Fruit fly (Drosophila melanogaster) whole organism: ENCODE results near the gene CG31140.

Source experiments
- CG8478 ChIP-seq: fragments of >200 bp; optimal IDR thresholded peaks from 2 replicates; lab custom pipeline; 2018; ENCODE audit warnings: inconsistent platforms
- Dll ChIP-seq: fragments of >200 bp; optimal IDR thresholded peaks from 2 replicates; lab custom pipeline; 2017
- EcR ChIP-seq, 2 experiments: fragments of >200 bp; optimal IDR thresholded peaks; 2 replicates each; lab custom pipeline; 2017; ENCODE audit warnings: missing biosample characterization in 2 of 2, missing genetic modification characterization in 2 of 2, missing genetic modification reagents in 2 of 2
- pan ChIP-seq: fragments of >200 bp; optimal IDR thresholded peaks from 2 replicates; lab custom pipeline; 2017
- psq ChIP-seq: fragments of >200 bp; optimal IDR thresholded peaks from 2 replicates; lab custom pipeline; 2017
- usp ChIP-seq: fragments of >200 bp; optimal IDR thresholded peaks from 2 replicates; lab custom pipeline; 2017; ENCODE audit warnings: missing biosample characterization, missing genetic modification characterization, mixed read lengths

DNA sequence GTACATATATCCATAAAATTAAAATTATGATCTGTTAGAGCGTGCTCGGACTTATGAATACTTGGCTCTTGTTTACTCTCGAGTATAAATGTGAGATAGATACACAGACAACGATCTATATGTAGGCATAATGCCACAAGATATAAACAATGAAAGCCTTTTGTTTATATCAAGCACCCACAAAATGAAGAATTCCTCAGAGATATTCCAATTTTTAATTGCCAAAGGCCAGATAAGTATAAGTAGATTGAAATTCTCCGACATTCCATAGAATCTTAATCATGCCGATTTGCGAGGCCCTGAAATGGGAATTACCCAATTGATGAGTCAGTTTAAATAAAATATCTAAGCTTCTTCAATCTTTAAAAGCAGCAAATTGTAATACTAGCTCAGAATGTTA is 58.9 kb downstream of the CG31140 start:
- no peak for TF ChIP-seq CG8478 (lab: Kevin White, UChicago)
- TF ChIP-seq psq (lab: Kevin White, UChicago): no peak
- no peak for TF ChIP-seq EcR (GFP tag; optimal IDR thresholded peaks at IDR 0.05; lab: Kevin White, UChicago)
- no peak for TF ChIP-seq pan (lab: Kevin White, UChicago)
- no peak for TF ChIP-seq usp (GFP tag; lab: Kevin White, UChicago)
- no peak for TF ChIP-seq Dll (lab: Kevin White, UChicago)
